Fruit fly (Drosophila melanogaster): ENCODE measurements around the gene Nf-YB.
A peak's percentile ranks its signal among the peaks of the same experiment; 100 is the strongest.

Nf-YB gene

DNA sequence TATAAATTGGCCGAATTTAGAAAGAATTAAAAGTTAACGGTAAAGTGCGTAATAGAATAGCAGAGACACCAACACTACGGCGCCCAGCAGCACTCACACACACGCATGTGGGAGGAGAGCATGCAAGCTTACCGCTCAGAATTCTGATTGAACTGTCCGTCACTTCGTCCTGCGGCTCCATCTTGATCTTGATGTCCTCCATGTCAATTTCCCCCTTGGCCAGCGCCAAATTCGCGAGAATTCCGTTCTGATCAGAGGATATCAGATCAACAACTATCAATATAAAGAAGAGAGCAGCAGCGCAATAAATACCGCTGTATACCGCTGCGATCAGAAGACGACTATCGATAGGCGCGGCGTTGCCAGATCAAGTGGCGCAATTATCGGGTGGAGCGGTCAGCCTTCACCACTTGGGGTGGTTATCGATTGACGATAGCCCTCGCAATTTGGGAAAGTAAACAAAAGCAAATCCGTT is at the start of gene Nf-YB, which contains the start of gene CG10462 (continued):
- TF ChIP-seq CG15479 (GFP tag; optimal IDR thresholded peaks at IDR 0.05), result peak; percentile 74
- peak; percentile 75 for TF ChIP-seq Med (GFP tag)
- TF ChIP-seq CG8944 (GFP tag; optimal IDR thresholded peaks at IDR 0.05), result no peak
- no peak for TF ChIP-seq pnt (GFP tag; optimal IDR thresholded peaks at IDR 0.05)
- 0 out of 3 replicates have a peak, but pooled peaks have one; percentile 7 for TF ChIP-seq CG34422 (GFP tag; IDR thresholded peaks at IDR 0.05)
- no peak for TF ChIP-seq CG5953 (GFP tag; IDR thresholded peaks at IDR 0.05)
- TF ChIP-seq gfzf (GFP tag; optimal IDR thresholded peaks at IDR 0.05), result peak; percentile 26
- TF ChIP-seq Adf1 (GFP tag; IDR thresholded peaks at IDR 0.05), result peak; percentile 50; the same call in 1 of the 2 replicates
- no peak for TF ChIP-seq CG11093 (GFP tag; IDR thresholded peaks at IDR 0.05)
- no peak for TF ChIP-seq chif (GFP tag; optimal IDR thresholded peaks at IDR 0.05)
- TF ChIP-seq ftz-f1 (GFP tag; optimal IDR thresholded peaks at IDR 0.05), result peak; percentile 91
- TF ChIP-seq zfh2 (GFP tag; optimal IDR thresholded peaks at IDR 0.05), result no peak
- peak; percentile 88 for TF ChIP-seq CG9437 (GFP tag; optimal IDR thresholded peaks at IDR 0.05)
- peak; percentile 98 for TF ChIP-seq nerfin-2 (GFP tag; IDR thresholded peaks at IDR 0.05; ENCODE audit: partially characterized antibody)
- peak; percentile 20 for TF ChIP-seq CG30020 (tag; optimal IDR thresholded peaks at IDR 0.05)
- no peak for TF ChIP-seq pita (GFP tag; optimal IDR thresholded peaks at IDR 0.05)
- TF ChIP-seq CG17912 (GFP tag; optimal IDR thresholded peaks at IDR 0.05), result no peak
- TF ChIP-seq CG4854 (GFP tag; optimal IDR thresholded peaks at IDR 0.05), result no peak
- TF ChIP-seq Asciz (GFP tag; optimal IDR thresholded peaks at IDR 0.05), result no peak
- peak; percentile 46 for TF ChIP-seq CHES-1-like (GFP tag; optimal IDR thresholded peaks at IDR 0.05)
- no peak for TF ChIP-seq CG14441 (GFP tag; IDR thresholded peaks at IDR 0.05)
- TF ChIP-seq repo (GFP tag; optimal IDR thresholded peaks at IDR 0.05), result no peak
- TF ChIP-seq Kr (GFP tag; optimal IDR thresholded peaks at IDR 0.05), result no peak
- peak; percentile 54; the same call in 2 of the 3 replicates for TF ChIP-seq Doc3 (GFP tag; IDR thresholded peaks at IDR 0.05; ENCODE audit: partially characterized antibody)
- TF ChIP-seq CG9797 (GFP tag; optimal IDR thresholded peaks at IDR 0.05), result peak; percentile 43
- no peak for TF ChIP-seq Ptx1 (GFP tag; IDR thresholded peaks at IDR 0.05)
- TF ChIP-seq onecut (GFP tag; IDR thresholded peaks at IDR 0.05), result peak; percentile 60
- peak; percentile 84 for TF ChIP-seq CG42726 (GFP tag; IDR thresholded peaks at IDR 0.05; ENCODE audit: partially characterized antibody)
- no peak for TF ChIP-seq croc (GFP tag; conservative IDR thresholded peaks at IDR 0.05)
- no peak for TF ChIP-seq corto (GFP tag; optimal IDR thresholded peaks at IDR 0.05)
- no peak for TF ChIP-seq ewg (GFP tag; optimal IDR thresholded peaks at IDR 0.05)
- no peak for TF ChIP-seq Chrac-16 (GFP tag; optimal IDR thresholded peaks at IDR 0.05)
- peak; percentile 8 for TF ChIP-seq CG8478 (optimal IDR thresholded peaks at IDR 0.05)
- TF ChIP-seq mld (GFP tag; IDR thresholded peaks at IDR 0.05; ENCODE audit: partially characterized antibody), result peak; percentile 94
- no peak for TF ChIP-seq CG12299 (tag; optimal IDR thresholded peaks at IDR 0.05)
- no peak for TF ChIP-seq Deaf1 (tag; optimal IDR thresholded peaks at IDR 0.05)
- no peak for TF ChIP-seq Doc2 (GFP tag; IDR thresholded peaks at IDR 0.05)
- no peak for TF ChIP-seq CkIIα-i1 (GFP tag; IDR thresholded peaks at IDR 0.05)
- peak; percentile 80 for TF ChIP-seq bigmax (GFP tag; optimal IDR thresholded peaks at IDR 0.05)
- no peak for TF ChIP-seq ERR (GFP tag; optimal IDR thresholded peaks at IDR 0.05)
- TF ChIP-seq CG11247 (GFP tag; IDR thresholded peaks at IDR 0.05), result no peak
- TF ChIP-seq CG15514 (GFP tag; optimal IDR thresholded peaks at IDR 0.05), result peak; percentile 73
- TF ChIP-seq wek (GFP tag; optimal IDR thresholded peaks at IDR 0.05), result no peak
- TF ChIP-seq tin (GFP tag; optimal IDR thresholded peaks at IDR 0.05), result no peak
- no peak for TF ChIP-seq CG8089 (GFP tag; optimal IDR thresholded peaks at IDR 0.05)
- no peak for TF ChIP-seq D19B (GFP tag; optimal IDR thresholded peaks at IDR 0.05)
- peak; percentile 76 for TF ChIP-seq inv (GFP tag; IDR thresholded peaks at IDR 0.05; ENCODE audit: partially characterized antibody)
- TF ChIP-seq CG8290 (GFP tag; optimal IDR thresholded peaks at IDR 0.05), result peak; percentile 60
- no peak for TF ChIP-seq CG8290 (tag; optimal IDR thresholded peaks at IDR 0.05)
- TF ChIP-seq CG15073 (GFP tag; optimal IDR thresholded peaks at IDR 0.05), result no peak
- peak; percentile 86 for TF ChIP-seq Scr (GFP tag; IDR thresholded peaks at IDR 0.05; ENCODE audit: partially characterized antibody)
